Worm (Caenorhabditis elegans): Measurements from ENCODE around the gene C25E10.17.

- TF ChIP-seq ama-1 (optimal IDR thresholded peaks at IDR 0.05): no peak
- no peak for TF ChIP-seq mep-1 (tag; optimal IDR thresholded peaks at IDR 0.05)
- no peak for TF ChIP-seq unc-62 (GFP tag; optimal IDR thresholded peaks at IDR 0.05 in 1 of 2)
- no peak for TF ChIP-seq unc-62 (tag; optimal IDR thresholded peaks at IDR 0.05)
- TF ChIP-seq jun-1 (tag; optimal IDR thresholded peaks at IDR 0.05): no peak
- TF ChIP-seq nhr-237 (tag; optimal IDR thresholded peaks at IDR 0.05): no peak
- TF ChIP-seq aly-2 (tag; optimal IDR thresholded peaks at IDR 0.05): no peak
- no peak for TF ChIP-seq fkh-10 (GFP tag; optimal IDR thresholded peaks at IDR 0.05)
- no peak for TF ChIP-seq ceh-28 (tag; optimal IDR thresholded peaks at IDR 0.05)
- TF ChIP-seq nhr-28 (tag; optimal IDR thresholded peaks at IDR 0.05): no peak
- no peak for TF ChIP-seq nhr-77 (tag; optimal IDR thresholded peaks at IDR 0.05)
- no peak for TF ChIP-seq pqm-1 (tag; optimal IDR thresholded peaks at IDR 0.05)
- no peak for TF ChIP-seq daf-12 (tag; optimal IDR thresholded peaks at IDR 0.05)
- no peak for TF ChIP-seq F37D6.2 (tag; optimal IDR thresholded peaks at IDR 0.05)
These were observed 22.3 kb upstream of the C25E10.17 start, which contains the start of gene T27E4.5 for ce11 chrV:9069680-9070079.

Measured in whole organism, L4 larva.